Fruit fly (Drosophila melanogaster): ENCODE measurements around the gene nero.

The nero gene

dm6 chr3R:31700212-31700611 is 47.1 kb downstream of the nero start:
- TF ChIP-seq salr (GFP tag; optimal IDR thresholded peaks at IDR 0.05) (peak; percentile 13 to 74), CG16779 (tag; optimal IDR thresholded peaks at IDR 0.05) (peak; percentile 34), CG6854 (GFP tag; optimal IDR thresholded peaks at IDR 0.05) (no peak), fd85E (GFP tag; optimal IDR thresholded peaks at IDR 0.05) (no peak), CG8119 (GFP tag; IDR thresholded peaks at IDR 0.05) (peak; percentile 88), Sox102F (GFP tag; optimal IDR thresholded peaks at IDR 0.05) (no peak), svp (GFP tag) (peak; percentile 36), Sox14 (GFP tag; optimal IDR thresholded peaks at IDR 0.05) (peak; percentile 76), CG11294 (GFP tag; IDR thresholded peaks at IDR 0.05) (peak; percentile 20; the same call in 1 of the 2 replicates), Hr4 (GFP tag; optimal IDR thresholded peaks at IDR 0.05) (peak; percentile 82), CG10631 (GFP tag; optimal IDR thresholded peaks at IDR 0.05) (peak; percentile 81), cyc (GFP tag; optimal IDR thresholded peaks at IDR 0.05) (no peak), acj6 (GFP tag; optimal IDR thresholded peaks at IDR 0.05) (peak; percentile 65), fkh (GFP tag; optimal IDR thresholded peaks at IDR 0.05) (no peak), Gug (GFP tag; IDR thresholded peaks at IDR 0.05) (peak; percentile 62), CG8319 (GFP tag; optimal IDR thresholded peaks at IDR 0.05) (no peak), OdsH (GFP tag; optimal IDR thresholded peaks at IDR 0.05) (peak; percentile 75), CG7368 (GFP tag; optimal IDR thresholded peaks at IDR 0.05) (no peak), CG11902 (GFP tag; optimal IDR thresholded peaks at IDR 0.05) (no peak), Smox (GFP tag; optimal IDR thresholded peaks at IDR 0.05) (peak; percentile 11), ss (GFP tag; optimal IDR thresholded peaks at IDR 0.05) (peak in 1 of 2 experiments; percentile 20), CG34406 (GFP tag; optimal IDR thresholded peaks at IDR 0.05) (peak; percentile 18), CG31627 (GFP tag; optimal IDR thresholded peaks at IDR 0.05) (no peak), Blimp-1 (GFP tag; optimal IDR thresholded peaks at IDR 0.05) (no peak), fd59A (GFP tag; optimal IDR thresholded peaks at IDR 0.05) (peak; percentile 51), Sox15 (GFP tag; optimal IDR thresholded peaks at IDR 0.05) (no peak), net (GFP tag; optimal IDR thresholded peaks at IDR 0.05) (peak; percentile 64), Met (GFP tag; optimal IDR thresholded peaks at IDR 0.05) (peak; percentile 30), dsx (GFP tag; optimal IDR thresholded peaks at IDR 0.05; ENCODE audit: poor library complexity, severe bottlenecking) (peak; percentile 49), CG15336 (GFP tag; IDR thresholded peaks at IDR 0.05) (peak; percentile 84), vri (GFP tag; optimal IDR thresholded peaks at IDR 0.05) (no peak), CG6808 (GFP tag; optimal IDR thresholded peaks at IDR 0.05) (peak; percentile 25), spab (GFP tag; optimal IDR thresholded peaks at IDR 0.05) (peak; percentile 43), CG3919 (GFP tag; optimal IDR thresholded peaks at IDR 0.05) (peak; percentile 79), Eip75B (GFP tag; optimal IDR thresholded peaks at IDR 0.05) (peak; percentile 68), Hr38 (GFP tag; optimal IDR thresholded peaks at IDR 0.05) (no peak), CG8632 (GFP tag; optimal IDR thresholded peaks at IDR 0.05) (no peak), CG4318 (GFP tag; optimal IDR thresholded peaks at IDR 0.05) (peak; percentile 73), CG10669 (GFP tag; optimal IDR thresholded peaks at IDR 0.05) (peak; percentile 47), dac (GFP tag; optimal IDR thresholded peaks at IDR 0.05) (peak; percentile 50), CG6163 (GFP tag; IDR thresholded peaks at IDR 0.05) (peak; percentile 90), CG6792 (GFP tag; optimal IDR thresholded peaks at IDR 0.05) (peak; percentile 28), CG11762 (GFP tag; optimal IDR thresholded peaks at IDR 0.05; ENCODE audit: insufficient read depth) (peak; percentile 13), achi (GFP tag; optimal IDR thresholded peaks at IDR 0.05) (peak; percentile 67), topi (GFP tag; optimal IDR thresholded peaks at IDR 0.05) (no peak), CG9139 (GFP tag; optimal IDR thresholded peaks at IDR 0.05) (peak; percentile 23), pdm3 (GFP tag; optimal IDR thresholded peaks at IDR 0.05) (peak; percentile 68), eg (GFP tag; IDR thresholded peaks at IDR 0.05) (peak; percentile 74; the same call in 2 of the 3 replicates), CG32006 (GFP tag; optimal IDR thresholded peaks at IDR 0.05) (peak; percentile 87), Ets21C (GFP tag; optimal IDR thresholded peaks at IDR 0.05) (no peak), CG6276 (GFP tag; optimal IDR thresholded peaks at IDR 0.05) (peak; percentile 60), Lpt (GFP tag; optimal IDR thresholded peaks at IDR 0.05) (peak; percentile 80)

Data from whole organism, prepupa.